Worm (Caenorhabditis elegans) whole organism, late embryonic: Measurements from ENCODE around the gene ptr-19.

Source experiments
- C08G9.2 ChIP-seq: sonication (generic microtip); optimal IDR thresholded peaks from 2 replicates; lab custom pipeline; 2016; ENCODE audit warnings: mild to moderate bottlenecking, missing genetic modification characterization, moderate library complexity, missing compliant biosample characterization
- C38D4.7 ChIP-seq: fragments of 200-800 bp; sonication (Bioruptor generic); optimal IDR thresholded peaks from 2 replicates; lab custom pipeline; 2018; ENCODE audit warnings: mild to moderate bottlenecking, missing genetic modification characterization, moderate library complexity, missing compliant biosample characterization
- ama-1 ChIP-seq: fragments of 150-350 bp; optimal IDR thresholded peaks from 2 replicates; lab custom pipeline; 2014
- nhr-232 ChIP-seq: sonication (generic microtip); optimal IDR thresholded peaks from 2 replicates; lab custom pipeline; 2016; ENCODE audit warnings: missing genetic modification characterization, missing compliant biosample characterization
- sox-2 ChIP-seq: fragments of 200-800 bp; sonication (Bioruptor generic); IDR thresholded peaks from 2 replicates; pipeline ENCODE4 v1.3.6; 2022; ENCODE audit warnings: missing genetic modification reagents, missing genetic modification characterization, missing compliant biosample characterization
- tbx-2 ChIP-seq: sonication (generic microtip); optimal IDR thresholded peaks from 2 replicates; lab custom pipeline; 2016; ENCODE audit warnings: missing genetic modification characterization, missing compliant biosample characterization

ce11 chrIII:10810837-10811814, 29.5 kb downstream of the ptr-19 start:
- no peak for TF ChIP-seq ama-1 (lab: Kevin White, UChicago)
- no peak for TF ChIP-seq sox-2
- peak; percentile 89 for TF ChIP-seq C08G9.2 (tag; lab: Kevin White, UChicago)
- peak; percentile 85 for TF ChIP-seq tbx-2 (tag; lab: Kevin White, UChicago)
- no peak for TF ChIP-seq nhr-232 (tag; lab: Kevin White, UChicago)
- TF ChIP-seq C38D4.7 (GFP tag; lab: Kevin White, UChicago) = no peak
